Fruit fly (Drosophila melanogaster) whole organism, prepupa: ENCODE results near the gene CG5953.
A peak's percentile ranks its signal among the peaks of the same experiment; 100 is the strongest.

Experiments
- Blimp-1 ChIP-seq: fragments of 200-800 bp; sonication (Bioruptor generic); optimal IDR thresholded peaks from 3 replicates; lab custom pipeline; 2017; ENCODE audit warnings: missing biosample characterization, missing genetic modification characterization, mild to moderate bottlenecking, moderate library complexity, missing genetic modification reagents
- CG10631 ChIP-seq: fragments of 200-800 bp; sonication (Bioruptor generic); optimal IDR thresholded peaks from 2 replicates; lab custom pipeline; 2016; ENCODE audit warnings: missing biosample characterization, missing genetic modification characterization
- CG10669 ChIP-seq: fragments of 200-800 bp; sonication (Bioruptor generic); optimal IDR thresholded peaks from 3 replicates; lab custom pipeline; 2018; ENCODE audit warnings: missing biosample characterization, mild to moderate bottlenecking, missing genetic modification characterization, moderate library complexity
- CG11762 ChIP-seq: fragments of 200-800 bp; sonication (Bioruptor generic); optimal IDR thresholded peaks from 3 replicates; lab custom pipeline; 2016; ENCODE audit warnings: missing biosample characterization, missing genetic modification characterization; ENCODE audit not compliant: insufficient read depth
- CG15336 ChIP-seq: fragments of 200-800 bp; sonication (Bioruptor generic); IDR thresholded peaks from 2 replicates; pipeline ENCODE4 v1.3.6; 2022; ENCODE audit warnings: missing biosample characterization, missing genetic modification characterization
- CG16779 ChIP-seq: fragments of 200-800 bp; sonication (Bioruptor generic); optimal IDR thresholded peaks from 3 replicates; lab custom pipeline; 2017; ENCODE audit warnings: missing biosample characterization, mild to moderate bottlenecking, missing genetic modification characterization
- CG3032 ChIP-seq: fragments of 200-800 bp; optimal IDR thresholded peaks from 2 replicates; lab custom pipeline; 2019; ENCODE audit warnings: missing biosample characterization, mild to moderate bottlenecking, missing genetic modification characterization, moderate library complexity
- CG32006 ChIP-seq: fragments of 200-800 bp; sonication (Bioruptor generic); optimal IDR thresholded peaks from 3 replicates; lab custom pipeline; 2017; ENCODE audit warnings: missing biosample characterization, mild to moderate bottlenecking, missing genetic modification characterization
- CG34406 ChIP-seq: fragments of 200-800 bp; sonication (Bioruptor generic); optimal IDR thresholded peaks from 3 replicates; lab custom pipeline; 2016; ENCODE audit warnings: missing biosample characterization, missing genetic modification characterization
- CG4318 ChIP-seq: fragments of 200-800 bp; sonication (Bioruptor generic); optimal IDR thresholded peaks from 3 replicates; lab custom pipeline; 2017; ENCODE audit warnings: missing biosample characterization, mild to moderate bottlenecking, missing genetic modification characterization
- CG6163 ChIP-seq: fragments of 200-800 bp; sonication (Bioruptor generic); IDR thresholded peaks from 3 replicates; pipeline ENCODE4 v1.3.6; 2022; ENCODE audit warnings: missing biosample characterization, missing genetic modification characterization
- CG6276 ChIP-seq: fragments of 200-800 bp; sonication (Bioruptor generic); optimal IDR thresholded peaks from 2 replicates; lab custom pipeline; 2017; ENCODE audit warnings: missing biosample characterization, mild to moderate bottlenecking, missing genetic modification characterization
- CG6808 ChIP-seq: fragments of 200-800 bp; sonication (Bioruptor generic); optimal IDR thresholded peaks from 3 replicates; lab custom pipeline; 2017; ENCODE audit warnings: missing biosample characterization, missing genetic modification characterization, mild to moderate bottlenecking, moderate library complexity, missing genetic modification reagents
- CG6854 ChIP-seq: fragments of 200-800 bp; sonication (Bioruptor generic); optimal IDR thresholded peaks from 2 replicates; lab custom pipeline; 2017; ENCODE audit warnings: missing biosample characterization, mild to moderate bottlenecking, missing genetic modification characterization
- CG7368 ChIP-seq: fragments of 200-800 bp; sonication (Bioruptor generic); optimal IDR thresholded peaks from 3 replicates; lab custom pipeline; 2016; ENCODE audit warnings: missing biosample characterization, missing genetic modification characterization
- CG8119 ChIP-seq: fragments of 200-800 bp; sonication (Bioruptor generic); IDR thresholded peaks from 3 replicates; pipeline ENCODE4 v1.3.6; 2022; ENCODE audit warnings: missing biosample characterization, missing genetic modification characterization
- CG8319 ChIP-seq: fragments of 200-800 bp; sonication (Bioruptor generic); optimal IDR thresholded peaks from 3 replicates; lab custom pipeline; 2016; ENCODE audit warnings: missing biosample characterization, missing genetic modification characterization
- CG8632 ChIP-seq: fragments of 200-800 bp; sonication (Bioruptor generic); optimal IDR thresholded peaks from 3 replicates; lab custom pipeline; 2016; ENCODE audit warnings: missing biosample characterization, missing genetic modification characterization
- CG9139 ChIP-seq: fragments of 200-800 bp; sonication (Bioruptor generic); optimal IDR thresholded peaks from 3 replicates; lab custom pipeline; 2017; ENCODE audit warnings: missing biosample characterization, mild to moderate bottlenecking, missing genetic modification characterization
- Eip75B ChIP-seq: fragments of 200-800 bp; sonication (Bioruptor generic); optimal IDR thresholded peaks from 3 replicates; lab custom pipeline; 2016; ENCODE audit warnings: missing biosample characterization, missing genetic modification characterization
- Eip78C ChIP-seq: fragments of 200-800 bp; sonication (Bioruptor generic); peaks from one replicate; lab custom pipeline; 2016; ENCODE audit warnings: missing biosample characterization, missing genetic modification characterization
- Eip93F ChIP-seq: fragments of 200-800 bp; sonication (Bioruptor generic); optimal IDR thresholded peaks from 2 replicates; lab custom pipeline; 2016; ENCODE audit warnings: missing biosample characterization, mild to moderate bottlenecking, missing genetic modification characterization
- Ets96B ChIP-seq: fragments of 200-800 bp; optimal IDR thresholded peaks from 2 replicates; lab custom pipeline; 2019; ENCODE audit warnings: missing biosample characterization, mild to moderate bottlenecking, missing genetic modification characterization, moderate library complexity
- Gug ChIP-seq: fragments of 200-800 bp; sonication (Bioruptor generic); IDR thresholded peaks from 2 replicates; pipeline ENCODE4 v1.3.6; 2022; ENCODE audit warnings: missing biosample characterization, missing genetic modification characterization
- Hr39 ChIP-seq: fragments of 200-800 bp; sonication (Bioruptor generic); optimal IDR thresholded peaks from 2 replicates; lab custom pipeline; 2016; ENCODE audit warnings: missing biosample characterization, missing genetic modification characterization
- Hr4 ChIP-seq: fragments of 200-800 bp; sonication (Bioruptor generic); optimal IDR thresholded peaks from 3 replicates; lab custom pipeline; 2016; ENCODE audit warnings: missing biosample characterization, missing genetic modification characterization
- Met ChIP-seq: fragments of 200-800 bp; sonication (Bioruptor generic); optimal IDR thresholded peaks from 3 replicates; lab custom pipeline; 2016; ENCODE audit warnings: missing biosample characterization, missing genetic modification characterization
- OdsH ChIP-seq: fragments of 200-800 bp; sonication (Bioruptor generic); optimal IDR thresholded peaks from 3 replicates; lab custom pipeline; 2016; ENCODE audit warnings: missing biosample characterization, missing genetic modification characterization
- Sox102F ChIP-seq: fragments of 200-800 bp; sonication (Bioruptor generic); optimal IDR thresholded peaks from 2 replicates; lab custom pipeline; 2016; ENCODE audit warnings: missing biosample characterization, mild to moderate bottlenecking, missing genetic modification characterization
- Sox14 ChIP-seq: fragments of 200-800 bp; sonication (Bioruptor generic); optimal IDR thresholded peaks from 3 replicates; lab custom pipeline; 2016; ENCODE audit warnings: missing biosample characterization, missing genetic modification characterization
- Sox15 ChIP-seq: fragments of 200-800 bp; sonication (Bioruptor generic); optimal IDR thresholded peaks from 3 replicates; lab custom pipeline; 2016; ENCODE audit warnings: missing biosample characterization, missing genetic modification characterization
- achi ChIP-seq: fragments of 200-800 bp; sonication (Bioruptor generic); optimal IDR thresholded peaks from 3 replicates; lab custom pipeline; 2016; ENCODE audit warnings: missing biosample characterization, missing genetic modification characterization
- acj6 ChIP-seq: fragments of 200-800 bp; sonication (Bioruptor generic); optimal IDR thresholded peaks from 3 replicates; lab custom pipeline; 2016; ENCODE audit warnings: missing biosample characterization, missing genetic modification characterization
- dsx ChIP-seq: fragments of 200-800 bp; optimal IDR thresholded peaks from 3 replicates; lab custom pipeline; 2019; ENCODE audit warnings: missing biosample characterization, mild to moderate bottlenecking, missing genetic modification characterization, moderate library complexity; ENCODE audit not compliant: poor library complexity, severe bottlenecking
- eg ChIP-seq: fragments of 200-800 bp; sonication (Bioruptor generic); IDR thresholded peaks from 3 replicates; pipeline ENCODE4 v1.3.6; 2022; ENCODE audit warnings: missing biosample characterization, missing genetic modification characterization
- esn ChIP-seq: fragments of 200-800 bp; sonication (Bioruptor generic); optimal IDR thresholded peaks from 2 replicates; lab custom pipeline; 2016; ENCODE audit warnings: missing biosample characterization, mild to moderate bottlenecking, missing genetic modification characterization, moderate library complexity
- fd85E ChIP-seq: fragments of 200-800 bp; sonication (Bioruptor generic); optimal IDR thresholded peaks from 3 replicates; lab custom pipeline; 2016; ENCODE audit warnings: missing biosample characterization, missing genetic modification characterization
- fkh ChIP-seq: fragments of 200-800 bp; sonication (Bioruptor generic); optimal IDR thresholded peaks from 3 replicates; lab custom pipeline; 2017; ENCODE audit warnings: missing biosample characterization, mild to moderate bottlenecking, missing genetic modification characterization, moderate library complexity
- net ChIP-seq: fragments of 200-800 bp; sonication (Bioruptor generic); optimal IDR thresholded peaks from 3 replicates; lab custom pipeline; 2016; ENCODE audit warnings: missing biosample characterization, missing genetic modification characterization
- salr ChIP-seq, 2 experiments: fragments of 200-800 bp; sonication (Bioruptor generic); optimal IDR thresholded peaks; 3 replicates each; lab custom pipeline; 2016 to 2018; ENCODE audit warnings: missing biosample characterization in 2 of 2, missing genetic modification characterization in 2 of 2, mild to moderate bottlenecking in 1 of 2
- spab ChIP-seq: fragments of 200-800 bp; sonication (Bioruptor generic); optimal IDR thresholded peaks from 2 replicates; lab custom pipeline; 2017; ENCODE audit warnings: missing biosample characterization, mild to moderate bottlenecking, missing genetic modification characterization, missing genetic modification reagents
- ss ChIP-seq, 2 experiments: fragments of 200-800 bp; sonication (Bioruptor generic); optimal IDR thresholded peaks; 2 replicates in 1 of 2; 3 replicates in 1 of 2; lab custom pipeline; 2017 to 2018; ENCODE audit warnings: mild to moderate bottlenecking in 2 of 2, missing biosample characterization in 2 of 2, missing genetic modification characterization in 2 of 2, moderate library complexity in 1 of 2
- svp ChIP-seq: fragments of 200-800 bp; sonication (Bioruptor generic); peaks from one replicate; lab custom pipeline; 2016; ENCODE audit warnings: missing biosample characterization, missing genetic modification characterization
- topi ChIP-seq: fragments of 200-800 bp; sonication (Bioruptor generic); optimal IDR thresholded peaks from 3 replicates; lab custom pipeline; 2016; ENCODE audit warnings: missing biosample characterization, missing genetic modification characterization

Gene CG5953

DNA sequence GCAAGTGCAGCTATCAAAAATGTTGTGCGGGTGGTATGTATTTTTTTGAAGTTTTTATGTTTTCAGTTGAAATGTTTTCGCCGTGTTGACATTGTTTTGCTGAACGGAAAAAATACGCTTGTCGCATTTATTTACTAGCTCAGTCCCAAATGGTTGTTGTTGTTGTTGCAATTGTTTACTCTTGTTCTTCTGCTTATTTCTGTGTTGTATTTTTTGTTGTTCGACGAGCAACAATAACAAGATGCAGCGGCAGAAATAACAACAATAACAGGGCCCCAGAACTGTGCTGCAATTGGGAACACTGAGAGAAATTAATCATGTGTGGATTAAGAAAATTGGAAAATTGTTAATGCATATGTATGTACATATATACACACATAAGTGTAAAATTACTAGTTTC is 5.5 kb upstream of the CG5953 start:
- TF ChIP-seq Eip78C (GFP tag; lab: Kevin White, UChicago): peak; percentile 62
- no peak for TF ChIP-seq acj6
- TF ChIP-seq esn (GFP tag; lab: Kevin White, UChicago): no peak
- TF ChIP-seq CG34406 (GFP tag; lab: Kevin White, UChicago): no peak
- TF ChIP-seq CG3032 (tag; lab: Kevin White, UChicago): no peak
- TF ChIP-seq fkh (GFP tag; lab: Kevin White, UChicago): peak; percentile 29
- no peak for TF ChIP-seq Blimp-1 (GFP tag; lab: Kevin White, UChicago)
- TF ChIP-seq CG7368 (GFP tag; lab: Kevin White, UChicago): no peak
- no peak for TF ChIP-seq Sox15
- TF ChIP-seq dsx (GFP tag; lab: Kevin White, UChicago): no peak
- TF ChIP-seq, all 60 proteins: peak for 2

DNA sequence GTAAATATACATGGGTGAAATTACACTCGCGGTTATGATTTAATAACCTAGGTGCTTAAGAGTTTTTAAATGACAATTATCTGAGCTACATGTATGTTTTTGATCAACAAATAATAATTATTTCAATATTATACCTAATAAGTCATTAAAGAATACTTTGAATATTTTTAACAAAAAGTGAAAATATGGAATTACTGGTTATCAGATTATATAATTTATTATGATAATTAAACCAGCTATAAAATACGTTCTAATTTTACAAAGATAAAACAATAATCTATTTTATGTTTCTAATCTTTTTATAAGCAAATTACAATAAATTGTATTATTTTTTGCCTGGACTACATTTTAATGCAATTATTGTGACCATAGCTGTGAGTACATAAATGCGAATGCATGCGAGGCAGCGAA is 4.4 kb upstream of the CG5953 start:
- peak in 1 of 2 experiments; percentile 10 for TF ChIP-seq salr (GFP tag; optimal IDR thresholded peaks at IDR 0.05; lab: Kevin White, UChicago)
- TF ChIP-seq CG11762 (GFP tag; lab: Kevin White, UChicago): peak; percentile 13
- peak; percentile 56 for TF ChIP-seq CG8632 (GFP tag; lab: Kevin White, UChicago)
- no peak for TF ChIP-seq CG9139 (GFP tag; lab: Kevin White, UChicago)
- peak; percentile 40; the same call in 2 of the 3 replicates for TF ChIP-seq eg (GFP tag; lab: Robert Waterston, UW)
- TF ChIP-seq CG8319: no peak
- no peak for TF ChIP-seq Eip75B (GFP tag; lab: Kevin White, UChicago)
- TF ChIP-seq CG15336 (GFP tag; lab: Robert Waterston, UW): peak; percentile 39; the same call in 1 of the 2 replicates
- TF ChIP-seq Hr4 (GFP tag; lab: Kevin White, UChicago): peak; percentile 27
- TF ChIP-seq CG4318 (GFP tag; lab: Kevin White, UChicago): peak; percentile 24
- TF ChIP-seq Sox102F (GFP tag; lab: Kevin White, UChicago): no peak
- TF ChIP-seq achi (GFP tag; lab: Kevin White, UChicago): peak; percentile 11
- TF ChIP-seq esn (GFP tag; lab: Kevin White, UChicago): peak; percentile 37
- TF ChIP-seq CG32006 (GFP tag; lab: Kevin White, UChicago): peak; percentile 58
- peak; percentile 69 for TF ChIP-seq Eip78C (GFP tag; lab: Kevin White, UChicago)
- peak; percentile 6 for TF ChIP-seq Met (GFP tag; lab: Kevin White, UChicago)
- TF ChIP-seq topi (GFP tag; lab: Kevin White, UChicago): no peak
- TF ChIP-seq fd85E: no peak
- peak; percentile 53 for TF ChIP-seq CG6276
- TF ChIP-seq acj6: peak; percentile 25
- TF ChIP-seq CG3032 (tag; lab: Kevin White, UChicago): peak; percentile 65
- TF ChIP-seq Hr39: no peak
- TF ChIP-seq CG6808 (GFP tag; lab: Kevin White, UChicago): peak; percentile 2
- TF ChIP-seq CG10631: peak; percentile 40
- peak; percentile 54; the same call in 2 of the 3 replicates for TF ChIP-seq CG8119 (GFP tag; lab: Robert Waterston, UW)
- peak; percentile 21 for TF ChIP-seq Ets96B
- TF ChIP-seq svp (GFP tag; lab: Kevin White, UChicago): peak; percentile 54
- TF ChIP-seq CG34406 (GFP tag; lab: Kevin White, UChicago): peak; percentile 33
- peak; percentile 24 for TF ChIP-seq spab (GFP tag; lab: Kevin White, UChicago)

DNA sequence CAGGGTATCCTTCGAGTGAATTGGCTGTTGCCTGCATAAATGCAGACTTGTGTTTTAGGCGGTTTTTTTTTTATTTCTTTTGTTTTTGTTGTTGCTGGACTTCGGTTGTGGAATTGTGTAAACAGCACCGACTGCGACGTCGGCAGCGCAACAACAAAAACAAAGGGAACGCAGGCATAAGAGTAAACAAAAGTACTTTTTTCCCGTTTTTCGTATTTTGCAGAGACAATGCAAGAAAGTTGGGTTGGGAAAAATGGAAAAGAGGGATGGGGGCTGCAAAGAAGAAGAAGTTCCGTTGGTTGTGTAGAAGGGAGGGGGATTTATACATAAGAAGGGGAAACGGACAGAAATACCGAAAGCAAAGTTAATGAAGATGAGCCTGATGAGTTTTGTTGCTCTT is 3.8 kb upstream of the CG5953 start:
- TF ChIP-seq svp (GFP tag; lab: Kevin White, UChicago) (no peak), Hr39 (no peak), CG32006 (GFP tag; lab: Kevin White, UChicago) (no peak), Gug (no peak), OdsH (peak; percentile 3), CG6808 (GFP tag; lab: Kevin White, UChicago) (peak; percentile 68), CG15336 (GFP tag; lab: Robert Waterston, UW) (no peak), ss (GFP tag; optimal IDR thresholded peaks at IDR 0.05; lab: Kevin White, UChicago) (peak; percentile 47 to 48), CG3032 (tag; lab: Kevin White, UChicago) (peak; percentile 29), salr (GFP tag; optimal IDR thresholded peaks at IDR 0.05; lab: Kevin White, UChicago) (peak in 1 of 2 experiments; percentile 17), dsx (GFP tag; lab: Kevin White, UChicago) (peak; percentile 55), spab (GFP tag; lab: Kevin White, UChicago) (peak; percentile 5), Eip78C (GFP tag; lab: Kevin White, UChicago) (peak; percentile 81), Eip93F (GFP tag; lab: Kevin White, UChicago) (peak; percentile 70), CG6163 (GFP tag; lab: Robert Waterston, UW) (peak; percentile 40; the same call in 2 of the 3 replicates), eg (GFP tag; lab: Robert Waterston, UW) (peak; percentile 57; the same call in 2 of the 3 replicates), Ets96B (peak; percentile 28), CG8119 (GFP tag; lab: Robert Waterston, UW) (peak; percentile 31; the same call in 2 of the 3 replicates), Sox102F (GFP tag; lab: Kevin White, UChicago) (peak; percentile 64), Sox14 (GFP tag; lab: Kevin White, UChicago) (peak; percentile 51), CG16779 (tag; lab: Kevin White, UChicago) (peak; percentile 12), CG6854 (peak; percentile 79), fd85E (peak; percentile 30), CG10669 (peak; percentile 7), net (no peak), fkh (GFP tag; lab: Kevin White, UChicago) (peak; percentile 38)
